Fruit fly (Drosophila melanogaster): ENCODE results near the gene Cyp4d2.

DNA sequence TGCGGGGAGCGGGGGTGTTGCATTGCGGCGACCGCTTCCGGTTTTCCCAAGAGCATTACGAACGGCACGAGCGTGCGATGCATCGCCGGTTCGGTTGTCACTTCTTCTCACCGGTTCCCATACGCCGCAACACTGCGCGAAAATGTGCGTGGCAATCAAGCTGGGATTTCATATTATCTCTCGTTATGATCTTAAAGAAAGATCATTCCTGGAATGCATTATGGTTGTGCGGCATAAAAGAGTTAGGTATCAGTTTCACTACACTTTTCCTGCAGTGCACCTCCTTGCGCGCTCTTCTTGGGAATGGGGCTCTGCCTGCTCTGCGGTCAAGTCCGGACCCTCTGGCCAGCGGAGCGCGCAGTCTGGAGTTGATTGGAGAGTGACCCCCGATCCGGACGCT is 9.7 kb upstream of the Cyp4d2 start:
- TF ChIP-seq Crg-1 (GFP tag; optimal IDR thresholded peaks at IDR 0.05) (no peak), pad (GFP tag; optimal IDR thresholded peaks at IDR 0.05) (no peak), CG7045 (GFP tag; optimal IDR thresholded peaks at IDR 0.05) (no peak), kay (GFP tag; ENCODE audit: borderline replicate concordance) (no peak)

Data from whole organism, adult.